Fruit fly (Drosophila melanogaster) whole organism, embryonic: ENCODE measurements around the gene CG9503.

ENCODE experiments used
- CG14710 ChIP-seq: fragments of 200-800 bp; sonication (Bioruptor generic); optimal IDR thresholded peaks from 3 replicates; lab custom pipeline; 2019; ENCODE audit warnings: missing biosample characterization, mild to moderate bottlenecking, missing genetic modification characterization, moderate library complexity
- H15 ChIP-seq: fragments of 200-800 bp; sonication (Bioruptor generic); IDR thresholded peaks from 3 replicates; pipeline ENCODE4 v1.3.6; 2022; ENCODE audit warnings: missing biosample characterization, missing genetic modification characterization

dm6 chrX:14936250-14936649, 13.0 kb upstream of the CG9503 start:
- TF ChIP-seq H15 (GFP tag; lab: Robert Waterston, UW): no peak
- no peak for TF ChIP-seq CG14710 (tag; lab: Kevin White, UChicago)
